Worm (Caenorhabditis elegans): ENCODE results near the gene R05G6.9.

R05G6.9 gene

DNA sequence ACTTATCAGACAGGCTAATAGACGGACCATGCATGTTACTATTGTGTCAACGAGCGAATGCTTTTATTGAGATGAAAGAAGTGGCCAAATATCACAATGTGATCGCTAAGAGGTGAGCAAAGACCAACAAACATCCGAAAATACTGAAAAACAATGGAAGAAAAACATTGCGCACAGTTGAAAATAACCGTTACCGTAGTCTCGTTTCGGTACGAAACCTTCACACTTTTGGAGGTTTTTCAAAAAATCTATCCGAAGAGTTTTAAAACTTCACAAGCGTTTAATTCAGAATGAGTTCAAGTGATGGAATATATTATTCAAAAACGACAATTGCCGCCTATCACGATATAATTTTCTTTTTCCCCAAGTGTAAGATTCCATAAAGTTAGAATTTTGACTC is 7.2 kb downstream of the R05G6.9 start (continued):
- no peak for TF ChIP-seq ZK546.5 (tag; optimal IDR thresholded peaks at IDR 0.05)
- peak in 1 of 2 experiments; percentile 91 for TF ChIP-seq lsy-2 (tag; optimal IDR thresholded peaks at IDR 0.05)
- TF ChIP-seq arid-1 (GFP tag; conservative IDR thresholded peaks at IDR 0.05) = no peak
- TF ChIP-seq dmd-8 (GFP tag; IDR thresholded peaks at IDR 0.05) = no peak
- TF ChIP-seq lin-38 (GFP tag; IDR thresholded peaks at IDR 0.05) = 0 out of 2 replicates have a peak, but pooled peaks have one; percentile 18
- TF ChIP-seq ztf-11 (tag; optimal IDR thresholded peaks at IDR 0.05) = no peak
- TF ChIP-seq mxl-2 (GFP tag; conservative IDR thresholded peaks at IDR 0.05) = no peak
- no peak for TF ChIP-seq skn-1 (tag; optimal IDR thresholded peaks at IDR 0.05)
- TF ChIP-seq R02D3.7 (tag; optimal IDR thresholded peaks at IDR 0.05) = no peak
- peak; percentile 48 for TF ChIP-seq mes-2 (tag; optimal IDR thresholded peaks at IDR 0.05; ENCODE audit: poor library complexity, severe bottlenecking)
- TF ChIP-seq nhr-28 (tag; optimal IDR thresholded peaks at IDR 0.05) = no peak
- TF ChIP-seq daf-16 (GFP tag; optimal IDR thresholded peaks at IDR 0.05) = no peak
- peak; percentile 16 for TF ChIP-seq daf-16 (tag; optimal IDR thresholded peaks at IDR 0.05)

DNA sequence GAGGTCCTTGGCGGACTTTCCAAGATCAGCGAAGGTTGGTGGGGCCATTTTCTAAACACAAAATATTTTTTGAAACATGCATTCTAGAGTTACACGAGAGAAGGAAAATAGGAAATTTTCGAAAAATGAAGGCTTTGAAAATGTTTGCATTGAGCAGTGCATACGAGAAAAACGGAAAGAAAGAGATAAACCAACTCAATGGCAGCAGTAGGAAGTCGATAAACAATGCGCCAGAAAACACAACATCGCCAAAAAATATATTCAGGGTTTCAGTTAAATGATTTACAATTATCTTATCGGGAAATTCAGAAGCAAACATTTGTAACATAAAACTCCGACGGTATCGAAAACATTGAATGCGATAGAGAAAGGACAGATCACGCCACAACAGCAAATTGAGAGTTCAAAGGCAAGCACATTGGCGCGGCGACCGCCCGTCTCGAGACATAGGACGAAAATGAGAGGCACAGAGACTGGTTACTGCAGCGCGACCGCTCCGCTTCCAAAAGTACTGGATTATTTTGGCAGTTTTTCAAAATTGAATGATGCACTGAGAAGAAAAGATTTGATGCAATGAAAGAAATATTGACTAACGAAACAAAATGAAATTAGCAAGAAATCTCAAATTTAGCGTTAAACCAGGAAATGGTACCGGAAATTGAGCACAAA is 8.1 kb downstream of the R05G6.9 start, which contains the start of the genes vdac-1 and R05G6.5:
Gene vdac-1, minus strand, starts transcription at position 51 of the 669 bp plus-strand sequence.
Gene R05G6.5, plus strand, starts transcription at position 527 of the 669 bp plus-strand sequence.
- TF ChIP-seq nhr-237 (tag; optimal IDR thresholded peaks at IDR 0.05) (no peak), ZK546.5 (tag; optimal IDR thresholded peaks at IDR 0.05) (no peak), ztf-7 (tag; optimal IDR thresholded peaks at IDR 0.05) (peak; percentile 22), zip-2 (tag; optimal IDR thresholded peaks at IDR 0.05) (peak; percentile 10), php-3 (GFP tag; IDR thresholded peaks at IDR 0.05) (peak; percentile 74; the same call in 1 of the 2 replicates), aly-2 (tag; optimal IDR thresholded peaks at IDR 0.05) (no peak), unc-39 (tag; optimal IDR thresholded peaks at IDR 0.05) (no peak), nhr-48 (tag; optimal IDR thresholded peaks at IDR 0.05) (peak; percentile 11), nhr-76 (tag; optimal IDR thresholded peaks at IDR 0.05) (no peak), ama-1 (optimal IDR thresholded peaks at IDR 0.05) (peak; percentile 24), F10B5.3 (tag; optimal IDR thresholded peaks at IDR 0.05) (no peak), lim-7 (GFP tag; IDR thresholded peaks at IDR 0.05) (peak; percentile 13; the same call in 1 of the 2 replicates), dmd-9 (GFP tag; IDR thresholded peaks at IDR 0.05) (no peak), spr-1 (tag; optimal IDR thresholded peaks at IDR 0.05) (peak; percentile 16), hlh-11 (tag; optimal IDR thresholded peaks at IDR 0.05) (peak; percentile 95), hif-1 (tag; optimal IDR thresholded peaks at IDR 0.05) (peak; percentile 3 to 63), daf-16 (GFP tag; optimal IDR thresholded peaks at IDR 0.05) (peak in 1 of 2 experiments; percentile 2), daf-16 (tag; optimal IDR thresholded peaks at IDR 0.05) (peak; percentile 73), mdl-1 (tag; optimal IDR thresholded peaks at IDR 0.05) (peak in 1 of 2 experiments; percentile 78), Y75B8A.6 (GFP tag; IDR thresholded peaks at IDR 0.05) (0 out of 2 replicates have a peak, but pooled peaks have one; percentile 18), ces-1 (GFP tag; optimal IDR thresholded peaks at IDR 0.05) (no peak), dve-1 (tag; optimal IDR thresholded peaks at IDR 0.05; ENCODE audit: insufficient read depth) (peak; percentile 90), ceh-32 (tag; optimal IDR thresholded peaks at IDR 0.05; ENCODE audit: poor library complexity) (no peak), egl-27 (tag; optimal IDR thresholded peaks at IDR 0.05) (no peak), ctbp-1 (GFP tag; IDR thresholded peaks at IDR 0.05) (peak; percentile 63; the same call in 1 of the 2 replicates), F26F4.8 (GFP tag; conservative IDR thresholded peaks at IDR 0.05) (no peak), lir-3 (tag; optimal IDR thresholded peaks at IDR 0.05) (no peak), F37D6.2 (tag; optimal IDR thresholded peaks at IDR 0.05) (peak; percentile 13), tra-1 (GFP tag; IDR thresholded peaks at IDR 0.05) (0 out of 2 replicates have a peak, but pooled peaks have one; percentile 49), Y105C5A.15 (GFP tag; IDR thresholded peaks at IDR 0.05) (no peak), nhr-102 (tag; optimal IDR thresholded peaks at IDR 0.05) (peak; percentile 60), zfp-3 (GFP tag; conservative IDR thresholded peaks at IDR 0.05) (peak; percentile 69), Y48G9A.11 (GFP tag; IDR thresholded peaks at IDR 0.05) (no peak), D1046.2 (GFP tag; IDR thresholded peaks at IDR 0.05) (no peak), dmd-8 (GFP tag; IDR thresholded peaks at IDR 0.05) (peak; percentile 73; the same call in 1 of the 2 replicates), ZK337.2 (GFP tag; IDR thresholded peaks at IDR 0.05) (no peak), unc-62 (GFP tag; optimal IDR thresholded peaks at IDR 0.05 in 1 of 2) (no peak), unc-62 (tag; optimal IDR thresholded peaks at IDR 0.05) (no peak), nhr-28 (tag; optimal IDR thresholded peaks at IDR 0.05) (peak; percentile 93), zfp-2 (tag; optimal IDR thresholded peaks at IDR 0.05) (no peak), snpc-4 (tag; optimal IDR thresholded peaks at IDR 0.05) (no peak)

Measured in whole organism, L4 larva.